Worm (Caenorhabditis elegans) whole organism, L4 larva: ENCODE data around the gene prp-19.

Experiments used
- F10B5.3 ChIP-seq: sonication (generic microtip); optimal IDR thresholded peaks from 2 replicates; lab custom pipeline; 2016; ENCODE audit warnings: mild to moderate bottlenecking, missing genetic modification characterization, missing compliant biosample characterization
- F26F4.8 ChIP-seq: fragments of 200-800 bp; sonication (Bioruptor generic); conservative IDR thresholded peaks from 2 replicates; pipeline ENCODE4 v1.3.6; 2022; ENCODE audit warnings: missing genetic modification characterization, missing compliant biosample characterization
- F37D6.2 ChIP-seq: sonication (generic microtip); optimal IDR thresholded peaks from 2 replicates; lab custom pipeline; 2016; ENCODE audit warnings: mild to moderate bottlenecking, missing genetic modification characterization, missing compliant biosample characterization
- F49E8.2 ChIP-seq: sonication (generic microtip); optimal IDR thresholded peaks from 2 replicates; lab custom pipeline; 2016; ENCODE audit warnings: missing compliant biosample characterization, mild to moderate bottlenecking, missing genetic modification characterization, borderline replicate concordance
- R02D3.7 ChIP-seq: fragments of 150-350 bp; sonication (generic microtip); optimal IDR thresholded peaks from 3 replicates; lab custom pipeline; 2014; ENCODE audit warnings: missing biosample characterization, missing genetic modification characterization
- T26A8.4 ChIP-seq: fragments of 200-800 bp; sonication (Bioruptor generic); IDR thresholded peaks from 2 replicates; pipeline ENCODE4 v1.3.6; 2022; ENCODE audit warnings: missing genetic modification characterization, missing compliant biosample characterization
- Y48G9A.11 ChIP-seq: fragments of 200-800 bp; sonication (Bioruptor generic); IDR thresholded peaks from 2 replicates; pipeline ENCODE4 v1.3.6; 2022; ENCODE audit warnings: missing genetic modification reagents, missing genetic modification characterization, missing compliant biosample characterization
- Y5F2A.4 ChIP-seq: fragments of 200-800 bp; sonication (Bioruptor generic); optimal IDR thresholded peaks from 2 replicates; lab custom pipeline; 2018; ENCODE audit warnings: mild to moderate bottlenecking, missing genetic modification characterization, missing compliant biosample characterization
- aha-1 ChIP-seq: fragments of 150-350 bp; peaks from one replicate; lab custom pipeline; 2014; ENCODE audit warnings: missing biosample characterization, missing genetic modification characterization
- aly-2 ChIP-seq: sonication (generic microtip); optimal IDR thresholded peaks from 2 replicates; lab custom pipeline; 2018; ENCODE audit warnings: missing biosample characterization, missing genetic modification characterization
- attf-4 ChIP-seq: sonication (generic microtip); optimal IDR thresholded peaks from 3 replicates; lab custom pipeline; 2017; ENCODE audit warnings: missing biosample characterization, missing genetic modification characterization
- ceh-32 ChIP-seq: sonication (generic microtip); optimal IDR thresholded peaks from 2 replicates; lab custom pipeline; 2016; ENCODE audit warnings: mild to moderate bottlenecking, missing genetic modification characterization, missing compliant biosample characterization; ENCODE audit not compliant: poor library complexity
- ceh-62 ChIP-seq: sonication (generic microtip); optimal IDR thresholded peaks from 2 replicates; lab custom pipeline; 2017; ENCODE audit warnings: missing biosample characterization, missing genetic modification characterization
- ceh-82 ChIP-seq: sonication (generic microtip); optimal IDR thresholded peaks from 2 replicates; lab custom pipeline; 2017; ENCODE audit warnings: missing biosample characterization, missing genetic modification characterization
- ces-1 ChIP-seq: fragments of 150-350 bp; sonication (generic microtip); optimal IDR thresholded peaks from 4 replicates; lab custom pipeline; 2014; ENCODE audit warnings: missing biosample characterization, missing genetic modification reagents, missing genetic modification characterization
- ctbp-1 ChIP-seq: fragments of 200-800 bp; sonication (Bioruptor generic); IDR thresholded peaks from 2 replicates; pipeline ENCODE4 v1.3.6; 2022; ENCODE audit warnings: missing genetic modification reagents, missing genetic modification characterization, missing compliant biosample characterization
- daf-8 ChIP-seq: fragments of 200-800 bp; sonication (Bioruptor generic); IDR thresholded peaks from 2 replicates; pipeline ENCODE4 v1.3.6; 2022; ENCODE audit warnings: missing genetic modification characterization, missing compliant biosample characterization
- gei-8 ChIP-seq: fragments of 200-800 bp; sonication (Bioruptor generic); optimal IDR thresholded peaks from 2 replicates; lab custom pipeline; 2018; ENCODE audit warnings: mild to moderate bottlenecking, missing genetic modification characterization, missing compliant biosample characterization
- hlh-11 ChIP-seq: fragments of 200-800 bp; sonication (Bioruptor generic); optimal IDR thresholded peaks from 2 replicates; lab custom pipeline; 2018; ENCODE audit warnings: mild to moderate bottlenecking, missing genetic modification characterization, missing compliant biosample characterization
- hlh-30 ChIP-seq: sonication (generic microtip); optimal IDR thresholded peaks from 2 replicates; lab custom pipeline; 2017; ENCODE audit warnings: antibody characterized with exemption, mild to moderate bottlenecking, missing genetic modification characterization, missing compliant biosample characterization; ENCODE audit not compliant: insufficient read depth
- hmg-1.1 ChIP-seq: fragments of 200-800 bp; sonication (Bioruptor generic); IDR thresholded peaks from 2 replicates; pipeline ENCODE4 v1.3.6; 2022; ENCODE audit warnings: missing genetic modification reagents, missing genetic modification characterization, missing compliant biosample characterization
- lin-29 ChIP-seq: fragments of 200-800 bp; sonication (Bioruptor generic); IDR thresholded peaks from 2 replicates; pipeline ENCODE4 v1.3.6; 2022; ENCODE audit warnings: missing genetic modification reagents, missing genetic modification characterization, missing compliant biosample characterization
- lin-38 ChIP-seq: fragments of 200-800 bp; sonication (Bioruptor generic); IDR thresholded peaks from 2 replicates; pipeline ENCODE4 v1.3.6; 2022; ENCODE audit warnings: missing genetic modification reagents, missing genetic modification characterization, missing compliant biosample characterization
- madf-5 ChIP-seq, 2 experiments: fragments of 200-800 bp; sonication (Bioruptor generic); IDR thresholded peaks; 2 replicates each; pipeline ENCODE4 v1.3.6; 2022; ENCODE audit warnings: missing compliant biosample characterization in 2 of 2, missing genetic modification characterization in 2 of 2
- mdl-1 ChIP-seq, 2 experiments: fragments of 150-350 bp in 1 of 2; sonication (generic microtip) in 1 of 2; optimal IDR thresholded peaks; 2 replicates each; lab custom pipeline; 2014 to 2017; ENCODE audit warnings: missing biosample characterization in 2 of 2, missing genetic modification characterization in 2 of 2
- mep-1 ChIP-seq: fragments of 150-350 bp; sonication (generic microtip); optimal IDR thresholded peaks from 3 replicates; lab custom pipeline; 2014; ENCODE audit warnings: missing biosample characterization, missing genetic modification characterization
- mes-2 ChIP-seq: sonication (generic microtip); optimal IDR thresholded peaks from 2 replicates; lab custom pipeline; 2016; ENCODE audit warnings: missing genotype, mild to moderate bottlenecking, missing genetic modification characterization, missing compliant biosample characterization; ENCODE audit not compliant: poor library complexity, severe bottlenecking
- mxl-2 ChIP-seq: fragments of 200-800 bp; sonication (Bioruptor generic); conservative IDR thresholded peaks from 2 replicates; pipeline ENCODE4 v1.3.6; 2022; ENCODE audit warnings: missing genetic modification reagents, missing genetic modification characterization, missing compliant biosample characterization
- mxl-3 ChIP-seq: fragments of 200-800 bp; sonication (Bioruptor generic); optimal IDR thresholded peaks from 2 replicates; lab custom pipeline; 2018; ENCODE audit warnings: mild to moderate bottlenecking, missing genetic modification characterization, missing compliant biosample characterization
- nhr-111 ChIP-seq: fragments of 200-800 bp; sonication (Bioruptor generic); optimal IDR thresholded peaks from 2 replicates; lab custom pipeline; 2018; ENCODE audit warnings: mild to moderate bottlenecking, missing genetic modification characterization, missing compliant biosample characterization
- nhr-237 ChIP-seq: sonication (generic microtip); optimal IDR thresholded peaks from 2 replicates; lab custom pipeline; 2017; ENCODE audit warnings: missing biosample characterization, missing genetic modification characterization
- nhr-28 ChIP-seq: fragments of 150-350 bp; optimal IDR thresholded peaks from 2 replicates; lab custom pipeline; 2014; ENCODE audit warnings: missing biosample characterization, missing genetic modification characterization
- nhr-48 ChIP-seq: sonication (generic microtip); optimal IDR thresholded peaks from 2 replicates; lab custom pipeline; 2016; ENCODE audit warnings: mild to moderate bottlenecking, missing genetic modification characterization, missing compliant biosample characterization
- nhr-76 ChIP-seq: fragments of 150-350 bp; optimal IDR thresholded peaks from 2 replicates; lab custom pipeline; 2014; ENCODE audit warnings: missing biosample characterization, missing genetic modification characterization
- nhr-77 ChIP-seq: fragments of 150-350 bp; optimal IDR thresholded peaks from 2 replicates; lab custom pipeline; 2014; ENCODE audit warnings: missing biosample characterization, missing genetic modification characterization
- php-3 ChIP-seq: fragments of 200-800 bp; sonication (Bioruptor generic); IDR thresholded peaks from 2 replicates; pipeline ENCODE4 v1.3.6; 2022; ENCODE audit warnings: missing genetic modification reagents, missing genetic modification characterization, missing compliant biosample characterization
- rbr-2 ChIP-seq: sonication (generic microtip); optimal IDR thresholded peaks from 2 replicates; lab custom pipeline; 2016; ENCODE audit warnings: missing genotype, missing genetic modification characterization, missing compliant biosample characterization
- sdz-12 ChIP-seq: fragments of 200-800 bp; sonication (Bioruptor generic); optimal IDR thresholded peaks from 2 replicates; lab custom pipeline; 2018; ENCODE audit warnings: mild to moderate bottlenecking, missing genetic modification characterization, missing compliant biosample characterization
- set-16 ChIP-seq: fragments of 200-800 bp; sonication (Bioruptor generic); IDR thresholded peaks from 2 replicates; pipeline ENCODE4 v1.3.6; 2022; ENCODE audit warnings: missing genetic modification reagents, missing genetic modification characterization, missing compliant biosample characterization
- tra-1 ChIP-seq: fragments of 200-800 bp; sonication (Bioruptor generic); IDR thresholded peaks from 2 replicates; pipeline ENCODE4 v1.3.6; 2022; ENCODE audit warnings: missing genetic modification reagents, missing genetic modification characterization, missing compliant biosample characterization
- unc-130 ChIP-seq: sonication (generic microtip); optimal IDR thresholded peaks from 2 replicates; lab custom pipeline; 2016; ENCODE audit warnings: missing genetic modification reagents, missing genetic modification characterization, missing compliant biosample characterization
- vab-7 ChIP-seq: fragments of 200-800 bp; sonication (Bioruptor generic); IDR thresholded peaks from 2 replicates; pipeline ENCODE4 v1.3.6; 2022; ENCODE audit warnings: missing genetic modification reagents, missing genetic modification characterization, missing compliant biosample characterization
- zfp-2 ChIP-seq: sonication (generic microtip); optimal IDR thresholded peaks from 2 replicates; lab custom pipeline; 2016; ENCODE audit warnings: mild to moderate bottlenecking, missing genetic modification characterization, missing compliant biosample characterization
- zip-11 ChIP-seq: fragments of 200-800 bp; sonication (Bioruptor generic); IDR thresholded peaks from 2 replicates; pipeline ENCODE4 v1.3.6; 2022; ENCODE audit warnings: missing genetic modification characterization, missing compliant biosample characterization

prp-19 gene

DNA sequence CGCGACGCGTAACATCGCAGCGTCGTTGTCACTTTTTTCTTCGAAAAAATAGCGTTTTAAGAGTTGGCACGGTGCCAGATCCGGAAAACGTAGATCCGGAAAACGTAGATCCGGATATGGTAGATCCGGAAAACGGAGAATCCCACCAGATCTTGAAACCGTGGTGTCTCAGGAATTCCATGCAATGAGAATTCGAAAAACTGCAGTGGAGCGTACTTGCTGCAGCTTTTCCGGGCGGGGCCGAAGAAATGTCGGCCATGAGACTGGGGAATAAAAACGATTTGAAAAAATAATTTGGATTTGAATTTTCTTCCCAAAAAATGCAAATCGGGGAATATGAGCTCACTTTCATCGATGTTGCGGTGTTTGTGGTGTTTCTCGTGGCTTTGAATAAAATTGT lies 625 bp upstream of the prp-19 start, which contains the start of gene K10D2.5 (continued):
- TF ChIP-seq aha-1 (tag; lab: Kevin White, UChicago) = peak; percentile 85
- TF ChIP-seq ceh-32 (tag; lab: Kevin White, UChicago) = no peak
- TF ChIP-seq ceh-62 (tag; lab: Kevin White, UChicago) = no peak
- TF ChIP-seq nhr-48 (tag; lab: Kevin White, UChicago) = no peak
- peak; percentile 98 for TF ChIP-seq unc-130
- peak; percentile 85 for TF ChIP-seq hmg-1.1 (GFP tag; lab: Robert Waterston, UW)
- TF ChIP-seq T26A8.4 (GFP tag; lab: Robert Waterston, UW) = peak; percentile 80
- peak; percentile 55; the same call in 1 of the 2 replicates for TF ChIP-seq lin-29 (GFP tag; lab: Robert Waterston, UW)
- TF ChIP-seq ceh-82 (tag; lab: Kevin White, UChicago) = no peak
- TF ChIP-seq F37D6.2 (tag; lab: Kevin White, UChicago) = peak; percentile 86
- peak; percentile 17 for TF ChIP-seq ces-1
- peak; percentile 71 for TF ChIP-seq hlh-30 (tag; lab: Kevin White, UChicago)
- TF ChIP-seq tra-1 (GFP tag; lab: Robert Waterston, UW) = peak; percentile 97
- TF ChIP-seq madf-5 (GFP tag; IDR thresholded peaks at IDR 0.05; lab: Robert Waterston, UW) = peak; percentile 97
- TF ChIP-seq daf-8 (GFP tag; lab: Robert Waterston, UW) = no peak
- TF ChIP-seq F49E8.2 (tag; lab: Kevin White, UChicago) = peak; percentile 82
- TF ChIP-seq attf-4 (tag; lab: Kevin White, UChicago) = no peak
- no peak for TF ChIP-seq F26F4.8
- no peak for TF ChIP-seq nhr-237 (tag; lab: Kevin White, UChicago)
- TF ChIP-seq zip-11 (GFP tag; lab: Robert Waterston, UW) = no peak
- no peak for TF ChIP-seq nhr-76
- TF ChIP-seq R02D3.7 (tag; lab: Kevin White, UChicago) = no peak
- no peak for TF ChIP-seq nhr-111 (GFP tag; lab: Kevin White, UChicago)
- TF ChIP-seq vab-7 = peak; percentile 91
- peak in 1 of 2 experiments; percentile 29 for TF ChIP-seq mdl-1 (tag; optimal IDR thresholded peaks at IDR 0.05; lab: Kevin White, UChicago)
- TF ChIP-seq ctbp-1 (GFP tag; lab: Robert Waterston, UW) = peak; percentile 73
- peak; percentile 94 for TF ChIP-seq sdz-12 (GFP tag; lab: Kevin White, UChicago)
- TF ChIP-seq zfp-2 (tag; lab: Kevin White, UChicago) = peak; percentile 40
- no peak for TF ChIP-seq gei-8 (GFP tag; lab: Kevin White, UChicago)
- TF ChIP-seq F10B5.3 (tag; lab: Kevin White, UChicago) = no peak
- TF ChIP-seq Y5F2A.4 (GFP tag; lab: Kevin White, UChicago) = no peak
- TF ChIP-seq mxl-2 = peak; percentile 83; the same call in 1 of the 2 replicates
- TF ChIP-seq mep-1 (tag; lab: Kevin White, UChicago) = peak; percentile 92
- TF ChIP-seq php-3 (GFP tag; lab: Robert Waterston, UW) = peak; percentile 62
- TF ChIP-seq rbr-2 (tag; lab: Kevin White, UChicago) = peak; percentile 91

DNA sequence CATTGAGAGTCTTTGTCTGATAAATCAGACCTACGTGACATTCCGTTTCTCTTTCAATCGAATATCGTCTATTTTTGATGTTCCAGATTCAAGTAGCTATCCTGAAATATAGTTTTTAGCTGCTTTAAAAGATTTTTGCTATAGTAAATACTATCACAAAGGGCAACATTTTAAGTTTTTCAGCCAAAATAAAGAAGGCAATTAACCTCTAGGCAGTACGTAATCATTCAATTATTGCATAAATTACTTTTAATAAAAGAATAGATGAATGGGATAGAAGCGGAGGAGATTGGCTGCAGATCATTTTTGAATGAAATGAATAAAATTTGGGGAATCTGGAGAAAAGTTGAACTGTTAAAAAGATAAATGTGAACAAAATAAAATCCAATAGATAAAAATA lies 2.1 kb downstream of the prp-19 start, which contains the start of gene ulp-1:
TSS of gene ulp-1 (minus strand) at position 101 of the 400 bp plus-strand sequence.
- TF ChIP-seq lin-38 (GFP tag; lab: Robert Waterston, UW) (peak; percentile 24; the same call in 1 of the 2 replicates), mxl-3 (GFP tag; lab: Kevin White, UChicago) (no peak), F10B5.3 (tag; lab: Kevin White, UChicago) (peak; percentile 14)

DNA sequence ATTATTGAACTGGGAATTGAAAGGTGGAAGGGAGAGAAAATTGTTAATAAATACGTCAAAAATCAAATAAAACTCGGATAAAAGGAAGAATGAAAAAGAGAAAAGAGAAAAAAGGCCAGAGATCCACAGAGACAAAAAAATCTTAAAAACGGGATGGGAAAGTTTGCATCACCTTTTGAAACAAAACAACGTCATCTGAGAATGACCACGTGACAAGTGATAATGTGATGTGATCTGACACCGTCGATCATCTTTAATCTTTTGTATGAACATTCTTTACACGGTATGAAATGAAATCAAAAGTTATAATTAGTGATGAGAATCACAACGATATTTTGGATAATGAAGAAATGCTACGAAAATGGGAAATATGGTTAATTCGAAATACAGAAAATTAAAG lies 6.1 kb downstream of the prp-19 start:
- TF ChIP-seq set-16 (GFP tag; lab: Robert Waterston, UW) (no peak), mdl-1 (tag; optimal IDR thresholded peaks at IDR 0.05; lab: Kevin White, UChicago) (peak in 1 of 2 experiments; percentile 4), Y48G9A.11 (GFP tag; lab: Robert Waterston, UW) (no peak), nhr-28 (tag; lab: Kevin White, UChicago) (peak; percentile 29), mes-2 (no peak), nhr-77 (peak; percentile 16), hlh-11 (tag; lab: Kevin White, UChicago) (peak; percentile 19), hlh-30 (tag; lab: Kevin White, UChicago) (peak; percentile 60), aly-2 (tag; lab: Kevin White, UChicago) (no peak)
- TF ChIP-seq, all 104 proteins: peak for 5
